Worm (Caenorhabditis elegans) whole organism, mixed stage, embryonic: ENCODE measurements around the gene gst-4.
A peak's percentile ranks its signal among the peaks of the same experiment; 100 is the strongest.

Source experiments
- M03D4.4 ChIP-seq: sonication (generic microtip); optimal IDR thresholded peaks from 2 replicates; lab custom pipeline; 2017; ENCODE audit warnings: mild to moderate bottlenecking, missing genetic modification characterization, missing compliant biosample characterization
- bed-3 ChIP-seq: fragments of 200-800 bp; sonication (Bioruptor generic); optimal IDR thresholded peaks from 3 replicates; lab custom pipeline; 2018; ENCODE audit warnings: mild to moderate bottlenecking, missing genetic modification characterization, moderate library complexity, missing compliant biosample characterization
- blmp-1 ChIP-seq: fragments of 150-350 bp; optimal IDR thresholded peaks from 2 replicates; lab custom pipeline; 2014; ENCODE audit warnings: missing biosample characterization, missing genetic modification characterization
- ceh-39 ChIP-seq: fragments of 150-350 bp; optimal IDR thresholded peaks from 2 replicates; lab custom pipeline; 2014; ENCODE audit warnings: missing biosample characterization, missing genetic modification characterization
- ceh-43 ChIP-seq: fragments of 200-800 bp; sonication (Bioruptor generic); optimal IDR thresholded peaks from 2 replicates; lab custom pipeline; 2018; ENCODE audit warnings: mild to moderate bottlenecking, missing genetic modification characterization, moderate library complexity, missing compliant biosample characterization
- ceh-83 ChIP-seq: fragments of 200-800 bp; sonication (Bioruptor generic); optimal IDR thresholded peaks from 2 replicates; lab custom pipeline; 2018; ENCODE audit warnings: mild to moderate bottlenecking, missing genetic modification characterization, missing compliant biosample characterization
- ces-1 ChIP-seq: fragments of 150-350 bp; optimal IDR thresholded peaks from 2 replicates; lab custom pipeline; 2014; ENCODE audit warnings: missing biosample characterization, missing genetic modification reagents, missing genetic modification characterization
- cnd-1 ChIP-seq: fragments of 200-800 bp; sonication (Bioruptor generic); optimal IDR thresholded peaks from 2 replicates; lab custom pipeline; 2018; ENCODE audit warnings: mild to moderate bottlenecking, missing genetic modification characterization, missing compliant biosample characterization
- drap-1 ChIP-seq: fragments of 200-800 bp; sonication (Bioruptor generic); optimal IDR thresholded peaks from 3 replicates; lab custom pipeline; 2018; ENCODE audit warnings: mild to moderate bottlenecking, missing genetic modification characterization, missing compliant biosample characterization
- elt-1 ChIP-seq: sonication (generic microtip); optimal IDR thresholded peaks from 2 replicates; lab custom pipeline; 2017; ENCODE audit warnings: missing genetic modification characterization, mild to moderate bottlenecking, missing compliant biosample characterization, antibody characterized with exemption, moderate library complexity, borderline replicate concordance; ENCODE audit not compliant: insufficient read depth
- elt-3 ChIP-seq: fragments of 150-350 bp; optimal IDR thresholded peaks from 2 replicates; lab custom pipeline; 2014; ENCODE audit warnings: missing biosample characterization, missing genetic modification characterization
- flh-1 ChIP-seq: fragments of 200-800 bp; sonication (Bioruptor generic); optimal IDR thresholded peaks from 2 replicates; lab custom pipeline; 2018; ENCODE audit warnings: mild to moderate bottlenecking, missing genetic modification characterization, moderate library complexity, missing compliant biosample characterization
- ham-2 ChIP-seq: fragments of 200-800 bp; sonication (Bioruptor generic); optimal IDR thresholded peaks from 2 replicates; lab custom pipeline; 2018; ENCODE audit warnings: mild to moderate bottlenecking, missing genetic modification characterization, missing compliant biosample characterization
- hlh-1 ChIP-seq: fragments of 150-350 bp; optimal IDR thresholded peaks from 2 replicates; lab custom pipeline; 2014; ENCODE audit warnings: missing biosample characterization, missing genetic modification reagents, missing genetic modification characterization
- lin-13 ChIP-seq: fragments of 150-350 bp; optimal IDR thresholded peaks from 2 replicates; lab custom pipeline; 2014; ENCODE audit warnings: missing biosample characterization, missing genetic modification characterization
- lin-32 ChIP-seq: fragments of 200-800 bp; sonication (Bioruptor generic); optimal IDR thresholded peaks from 2 replicates; lab custom pipeline; 2018; ENCODE audit warnings: mild to moderate bottlenecking, missing genetic modification characterization, missing compliant biosample characterization
- lsy-2 ChIP-seq: fragments of 150-350 bp; optimal IDR thresholded peaks from 2 replicates; lab custom pipeline; 2014; ENCODE audit warnings: missing biosample characterization, missing genetic modification characterization
- mab-5 ChIP-seq: fragments of 150-350 bp; optimal IDR thresholded peaks from 2 replicates; lab custom pipeline; 2014; ENCODE audit warnings: missing biosample characterization, missing genetic modification characterization
- mep-1 ChIP-seq: fragments of 150-350 bp; optimal IDR thresholded peaks from 2 replicates; lab custom pipeline; 2017; ENCODE audit warnings: missing biosample characterization, missing genetic modification reagents, missing genetic modification characterization, inconsistent platforms
- mls-2 ChIP-seq: sonication (generic microtip); optimal IDR thresholded peaks from 2 replicates; lab custom pipeline; 2016; ENCODE audit warnings: mild to moderate bottlenecking, missing genetic modification characterization, moderate library complexity, missing compliant biosample characterization
- nhr-12 ChIP-seq: fragments of 150-350 bp; optimal IDR thresholded peaks from 2 replicates; lab custom pipeline; 2014; ENCODE audit warnings: missing biosample characterization, missing genetic modification characterization
- nhr-2 ChIP-seq: fragments of 150-350 bp; optimal IDR thresholded peaks from 2 replicates; lab custom pipeline; 2014; ENCODE audit warnings: missing biosample characterization, missing genetic modification characterization
- nhr-237 ChIP-seq: fragments of 150-350 bp; optimal IDR thresholded peaks from 2 replicates; lab custom pipeline; 2014; ENCODE audit warnings: missing biosample characterization, missing genetic modification characterization
- nhr-28 ChIP-seq: fragments of 150-350 bp; optimal IDR thresholded peaks from 2 replicates; lab custom pipeline; 2014; ENCODE audit warnings: missing biosample characterization, missing genetic modification characterization
- nhr-76 ChIP-seq: sonication (generic microtip); optimal IDR thresholded peaks from 2 replicates; lab custom pipeline; 2017; ENCODE audit warnings: missing biosample characterization, missing genetic modification characterization
- pha-4 ChIP-seq: fragments of 150-350 bp; optimal IDR thresholded peaks from 2 replicates; lab custom pipeline; 2018; ENCODE audit warnings: missing biosample characterization, missing genetic modification reagents, missing genetic modification characterization
- sem-2 ChIP-seq: fragments of 200-800 bp; sonication (Bioruptor generic); optimal IDR thresholded peaks from 2 replicates; lab custom pipeline; 2018; ENCODE audit warnings: mild to moderate bottlenecking, missing genetic modification characterization, missing compliant biosample characterization
- snpc-4 ChIP-seq: fragments of 150-350 bp; optimal IDR thresholded peaks from 2 replicates; lab custom pipeline; 2014; ENCODE audit warnings: missing biosample characterization, missing genetic modification characterization
- sptf-1 ChIP-seq: sonication (generic microtip); optimal IDR thresholded peaks from 2 replicates; lab custom pipeline; 2017; ENCODE audit warnings: mild to moderate bottlenecking, missing genetic modification characterization, moderate library complexity, missing compliant biosample characterization
- tbx-8 ChIP-seq: fragments of 200-800 bp; sonication (Bioruptor generic); optimal IDR thresholded peaks from 2 replicates; lab custom pipeline; 2018; ENCODE audit warnings: mild to moderate bottlenecking, missing genetic modification characterization, moderate library complexity, missing compliant biosample characterization
- unc-120 ChIP-seq: sonication (generic microtip); optimal IDR thresholded peaks from 2 replicates; lab custom pipeline; 2017; ENCODE audit warnings: missing genetic modification characterization, missing compliant biosample characterization; ENCODE audit not compliant: poor library complexity, severe bottlenecking
- unc-39 ChIP-seq: fragments of 150-350 bp; optimal IDR thresholded peaks from 2 replicates; lab custom pipeline; 2014; ENCODE audit warnings: missing biosample characterization, missing genetic modification characterization
- unc-62 ChIP-seq: fragments of 150-350 bp; optimal IDR thresholded peaks from 2 replicates; lab custom pipeline; 2014; ENCODE audit warnings: missing biosample characterization, missing genetic modification reagents, missing genetic modification characterization
- zip-8 ChIP-seq: fragments of 150-350 bp; optimal IDR thresholded peaks from 2 replicates; lab custom pipeline; 2014; ENCODE audit warnings: missing biosample characterization, missing genetic modification characterization
- ztf-11 ChIP-seq: fragments of 150-350 bp; optimal IDR thresholded peaks from 2 replicates; lab custom pipeline; 2014; ENCODE audit warnings: missing biosample characterization, missing genetic modification characterization

The gst-4 gene

ce11 chrIV:10128906-10129386, 13.1 kb upstream of the gst-4 start, which contains the start of the genes gtbp-1 and K08F4.3:
Gene gtbp-1 (minus strand): TSS chrIV:10128956.
Gene K08F4.3 (plus strand): TSS chrIV:10129257.
- TF ChIP-seq tbx-8 (GFP tag; lab: Kevin White, UChicago) (no peak), lin-13 (tag; lab: Kevin White, UChicago) (peak; percentile 57), mab-5 (tag; lab: Kevin White, UChicago) (no peak), mls-2 (tag; lab: Kevin White, UChicago) (no peak), ceh-39 (tag; lab: Kevin White, UChicago) (peak; percentile 52), ztf-11 (no peak), elt-1 (tag; lab: Kevin White, UChicago) (no peak), cnd-1 (tag; lab: Kevin White, UChicago) (no peak), lsy-2 (peak; percentile 73), bed-3 (GFP tag; lab: Kevin White, UChicago) (no peak), mep-1 (tag; lab: Kevin White, UChicago) (peak; percentile 74), elt-3 (tag; lab: Kevin White, UChicago) (no peak), unc-120 (tag; lab: Kevin White, UChicago) (peak; percentile 74), M03D4.4 (peak; percentile 23), lin-32 (GFP tag; lab: Kevin White, UChicago) (no peak), nhr-28 (tag; lab: Kevin White, UChicago) (no peak), ceh-43 (GFP tag; lab: Kevin White, UChicago) (no peak), flh-1 (no peak), sem-2 (GFP tag; lab: Kevin White, UChicago) (no peak), nhr-76 (tag; lab: Kevin White, UChicago) (no peak), nhr-237 (tag; lab: Kevin White, UChicago) (peak; percentile 39), snpc-4 (tag; lab: Kevin White, UChicago) (no peak), ham-2 (no peak), drap-1 (no peak), ceh-83 (GFP tag; lab: Kevin White, UChicago) (no peak), sptf-1 (tag; lab: Kevin White, UChicago) (no peak), zip-8 (tag; lab: Kevin White, UChicago) (no peak), nhr-12 (tag; lab: Kevin White, UChicago) (no peak), nhr-2 (tag; lab: Kevin White, UChicago) (no peak), hlh-1 (tag; lab: Kevin White, UChicago) (peak; percentile 6), unc-39 (tag; lab: Kevin White, UChicago) (no peak), pha-4 (tag; lab: Kevin White, UChicago) (peak; percentile 47), unc-62 (no peak), blmp-1 (tag; lab: Kevin White, UChicago) (no peak), ces-1 (no peak)
- TF ChIP-seq, all 35 proteins: peak for 9

ce11 chrIV:10129957-10130356, 12.1 kb upstream of the gst-4 start, which contains the start of gene glt-3:
Gene glt-3 (plus strand): TSS chrIV:10130257.
- no peak for TF ChIP-seq ztf-11
- TF ChIP-seq ceh-43 (GFP tag; lab: Kevin White, UChicago) = no peak
- no peak for TF ChIP-seq ces-1
- no peak for TF ChIP-seq blmp-1 (tag; lab: Kevin White, UChicago)
- TF ChIP-seq pha-4 (tag; lab: Kevin White, UChicago) = no peak
- TF ChIP-seq nhr-237 (tag; lab: Kevin White, UChicago) = no peak
- TF ChIP-seq unc-120 (tag; lab: Kevin White, UChicago) = no peak
- no peak for TF ChIP-seq M03D4.4
- TF ChIP-seq sptf-1 (tag; lab: Kevin White, UChicago) = no peak
- no peak for TF ChIP-seq nhr-2 (tag; lab: Kevin White, UChicago)
- TF ChIP-seq unc-39 (tag; lab: Kevin White, UChicago) = no peak

ce11 chrIV:10135817-10136216, 6.2 kb upstream of the gst-4 start, which contains the start of gene K08F4.5:
Gene K08F4.5 (minus strand): TSS chrIV:10135917.
- no peak for TF ChIP-seq elt-3 (tag; lab: Kevin White, UChicago)
- TF ChIP-seq pha-4 (tag; lab: Kevin White, UChicago) = no peak
- TF ChIP-seq mab-5 (tag; lab: Kevin White, UChicago) = no peak
- no peak for TF ChIP-seq nhr-76 (tag; lab: Kevin White, UChicago)
- no peak for TF ChIP-seq ceh-39 (tag; lab: Kevin White, UChicago)
- TF ChIP-seq lsy-2 = no peak
- no peak for TF ChIP-seq nhr-2 (tag; lab: Kevin White, UChicago)
- TF ChIP-seq sptf-1 (tag; lab: Kevin White, UChicago) = no peak
- no peak for TF ChIP-seq ztf-11
- no peak for TF ChIP-seq ceh-83 (GFP tag; lab: Kevin White, UChicago)
- TF ChIP-seq sem-2 (GFP tag; lab: Kevin White, UChicago) = no peak
- TF ChIP-seq ces-1 = no peak
- no peak for TF ChIP-seq tbx-8 (GFP tag; lab: Kevin White, UChicago)
- TF ChIP-seq unc-39 (tag; lab: Kevin White, UChicago) = no peak
- TF ChIP-seq mep-1 (tag; lab: Kevin White, UChicago) = no peak
- TF ChIP-seq zip-8 (tag; lab: Kevin White, UChicago) = no peak
- TF ChIP-seq nhr-237 (tag; lab: Kevin White, UChicago) = no peak
- no peak for TF ChIP-seq ceh-43 (GFP tag; lab: Kevin White, UChicago)
